Worm (Caenorhabditis elegans) whole organism, L2 larva: Measurements from ENCODE around the gene Y116F11B.6.

ENCODE experiments used
- ceh-82 ChIP-seq: fragments of 150-350 bp; optimal IDR thresholded peaks from 2 replicates; lab custom pipeline; 2014; ENCODE audit warnings: missing biosample characterization, missing genetic modification characterization
- lin-13 ChIP-seq: fragments of 150-350 bp; optimal IDR thresholded peaks from 2 replicates; lab custom pipeline; 2014; ENCODE audit warnings: missing biosample characterization, missing genetic modification reagents, missing genetic modification characterization
- nhr-12 ChIP-seq: fragments of 150-350 bp; optimal IDR thresholded peaks from 2 replicates; lab custom pipeline; 2014; ENCODE audit warnings: missing biosample characterization, missing genetic modification characterization
- skn-1 ChIP-seq: sonication (generic microtip); optimal IDR thresholded peaks from 2 replicates; lab custom pipeline; 2017; ENCODE audit warnings: missing biosample characterization, missing genetic modification characterization
- snpc-4 ChIP-seq: fragments of 150-350 bp; optimal IDR thresholded peaks from 2 replicates; lab custom pipeline; 2014; ENCODE audit warnings: missing biosample characterization, missing genetic modification characterization

- no peak for TF ChIP-seq nhr-12 (tag; lab: Kevin White, UChicago)
- no peak for TF ChIP-seq lin-13 (GFP tag; lab: Kevin White, UChicago)
- TF ChIP-seq ceh-82 (tag; lab: Kevin White, UChicago), result no peak
- no peak for TF ChIP-seq snpc-4 (tag; lab: Kevin White, UChicago)
- no peak for TF ChIP-seq skn-1 (tag; lab: Kevin White, UChicago)
These were observed 11.6 kb upstream of the Y116F11B.6 start, which contains the start of gene Y116F11B.8 for ce11 chrV:19857334-19857733.
